Worm (Caenorhabditis elegans) whole organism, L1 larva: ENCODE measurements around the gene Y24D9A.6.

Source experiments
- C34B4.2 ChIP-seq: sonication (generic microtip); optimal IDR thresholded peaks from 2 replicates; lab custom pipeline; 2017; ENCODE audit warnings: mild to moderate bottlenecking, missing genetic modification characterization, missing compliant biosample characterization
- F16B12.6 ChIP-seq: fragments of 150-350 bp; optimal IDR thresholded peaks from 2 replicates; lab custom pipeline; 2014; ENCODE audit warnings: missing biosample characterization, missing genetic modification characterization
- alr-1 ChIP-seq: fragments of 200-800 bp; sonication (Bioruptor generic); optimal IDR thresholded peaks from 2 replicates; lab custom pipeline; 2018; ENCODE audit warnings: borderline replicate concordance, mild to moderate bottlenecking, missing genetic modification characterization, missing compliant biosample characterization
- blmp-1 ChIP-seq: fragments of 150-350 bp; optimal IDR thresholded peaks from 2 replicates; lab custom pipeline; 2014; ENCODE audit warnings: missing biosample characterization, missing genetic modification characterization
- ceh-63 ChIP-seq: fragments of 200-800 bp; sonication (Bioruptor generic); optimal IDR thresholded peaks from 2 replicates; lab custom pipeline; 2018; ENCODE audit warnings: mild to moderate bottlenecking, missing genetic modification characterization, missing compliant biosample characterization
- ceh-8 ChIP-seq: fragments of 200-800 bp; sonication (Bioruptor generic); optimal IDR thresholded peaks from 2 replicates; lab custom pipeline; 2018; ENCODE audit warnings: mild to moderate bottlenecking, missing genetic modification characterization, moderate library complexity, missing compliant biosample characterization
- ceh-88 ChIP-seq: fragments of 200-800 bp; sonication (Bioruptor generic); IDR thresholded peaks from 2 replicates; pipeline ENCODE4 v1.3.6; 2022; ENCODE audit warnings: missing genetic modification characterization, missing compliant biosample characterization
- ces-1 ChIP-seq: fragments of 150-350 bp; optimal IDR thresholded peaks from 2 replicates; lab custom pipeline; 2014; ENCODE audit warnings: missing biosample characterization, missing genetic modification reagents, missing genetic modification characterization
- efl-1 ChIP-seq, 4 experiments: fragments of 150-350 bp; optimal IDR thresholded peaks in 3 of 4; peaks in 1 of 4; 1 replicate in 1 of 4; 2 replicates in 3 of 4; lab custom pipeline; 2014; ENCODE audit warnings: missing biosample characterization in 2 of 4, missing genetic modification characterization in 2 of 4, missing genetic modification reagents in 2 of 4
- egl-13 ChIP-seq: sonication (generic microtip); optimal IDR thresholded peaks from 2 replicates; lab custom pipeline; 2016; ENCODE audit warnings: missing genotype, missing genetic modification reagents, missing genetic modification characterization, missing compliant biosample characterization
- egl-27 ChIP-seq, 2 experiments: fragments of 150-350 bp in 1 of 2; sonication (generic microtip); optimal IDR thresholded peaks; 3 replicates each; lab custom pipeline; 2017 to 2018; ENCODE audit warnings: missing biosample characterization in 2 of 2, missing genetic modification characterization in 2 of 2, missing genetic modification reagents in 2 of 2
- elt-2 ChIP-seq: sonication (generic microtip); optimal IDR thresholded peaks from 2 replicates; lab custom pipeline; 2016; ENCODE audit warnings: missing genetic modification characterization, mild to moderate bottlenecking, inconsistent platforms, missing compliant biosample characterization, missing genetic modification reagents
- elt-3 ChIP-seq, 6 experiments: fragments of 150-350 bp in 1 of 6; sonication (generic microtip); optimal IDR thresholded peaks; 2 replicates each; lab custom pipeline; 2017 to 2018; ENCODE audit warnings: missing biosample characterization in 6 of 6, missing genetic modification characterization in 6 of 6, inconsistent platforms in 1 of 6
- fkh-10 ChIP-seq: sonication (generic microtip); optimal IDR thresholded peaks from 2 replicates; lab custom pipeline; 2017; ENCODE audit warnings: missing biosample characterization, missing genetic modification reagents, missing genetic modification characterization
- fos-1 ChIP-seq: fragments of 150-350 bp; optimal IDR thresholded peaks from 2 replicates; lab custom pipeline; 2014; ENCODE audit warnings: missing biosample characterization, missing genetic modification characterization
- hlh-4 ChIP-seq: sonication (generic microtip); optimal IDR thresholded peaks from 2 replicates; lab custom pipeline; 2016; ENCODE audit warnings: mild to moderate bottlenecking, missing genetic modification characterization, missing compliant biosample characterization
- isw-1 ChIP-seq: fragments of 200-800 bp; sonication (Bioruptor generic); IDR thresholded peaks from 2 replicates; pipeline ENCODE4 v1.3.6; 2022; ENCODE audit warnings: missing genetic modification characterization, missing compliant biosample characterization
- jun-1 ChIP-seq: fragments of 150-350 bp; optimal IDR thresholded peaks from 2 replicates; lab custom pipeline; 2014; ENCODE audit warnings: missing biosample characterization, missing genetic modification reagents, missing genetic modification characterization
- lin-13 ChIP-seq: fragments of 150-350 bp; optimal IDR thresholded peaks from 2 replicates; lab custom pipeline; 2014; ENCODE audit warnings: missing biosample characterization, missing genetic modification reagents, missing genetic modification characterization
- lin-15B ChIP-seq: fragments of 150-350 bp; sonication (generic microtip); optimal IDR thresholded peaks from 3 replicates; lab custom pipeline; 2014; ENCODE audit warnings: missing biosample characterization, missing genetic modification characterization
- lir-3 ChIP-seq: sonication (generic microtip); optimal IDR thresholded peaks from 2 replicates; lab custom pipeline; 2016; ENCODE audit warnings: mild to moderate bottlenecking, missing genetic modification characterization, moderate library complexity, missing compliant biosample characterization; ENCODE audit not compliant: poor library complexity
- lsy-2 ChIP-seq, 2 experiments: fragments of 150-350 bp; optimal IDR thresholded peaks; 2 replicates each; lab custom pipeline; 2014; ENCODE audit warnings: missing biosample characterization in 2 of 2, missing genetic modification characterization in 2 of 2
- mab-9 ChIP-seq: fragments of 200-800 bp; sonication (Bioruptor generic); IDR thresholded peaks from 2 replicates; pipeline ENCODE4 v1.3.6; 2022; ENCODE audit warnings: missing genetic modification reagents, missing genetic modification characterization, missing compliant biosample characterization
- mdl-1 ChIP-seq, 2 experiments: fragments of 150-350 bp; optimal IDR thresholded peaks; 2 replicates each; lab custom pipeline; 2014 to 2017; ENCODE audit warnings: missing biosample characterization in 2 of 2, missing genetic modification characterization in 2 of 2, inconsistent platforms in 1 of 2
- nhr-20 ChIP-seq: sonication (generic microtip); optimal IDR thresholded peaks from 2 replicates; lab custom pipeline; 2016; ENCODE audit warnings: mild to moderate bottlenecking, missing genetic modification characterization, missing compliant biosample characterization
- nhr-28 ChIP-seq: fragments of 150-350 bp; optimal IDR thresholded peaks from 2 replicates; lab custom pipeline; 2014; ENCODE audit warnings: missing biosample characterization, missing genetic modification characterization
- nhr-47 ChIP-seq: sonication (generic microtip); optimal IDR thresholded peaks from 2 replicates; lab custom pipeline; 2016; ENCODE audit warnings: mild to moderate bottlenecking, missing genetic modification characterization, moderate library complexity, missing compliant biosample characterization
- nhr-71 ChIP-seq: sonication (generic microtip); optimal IDR thresholded peaks from 2 replicates; lab custom pipeline; 2016; ENCODE audit warnings: mild to moderate bottlenecking, missing genetic modification characterization, moderate library complexity, missing compliant biosample characterization
- nhr-85 ChIP-seq: sonication (generic microtip); peaks from one replicate; lab custom pipeline; 2016; ENCODE audit warnings: missing genetic modification characterization, inconsistent platforms, missing compliant biosample characterization
- nhr-90 ChIP-seq: sonication (generic microtip); optimal IDR thresholded peaks from 2 replicates; lab custom pipeline; 2016; ENCODE audit warnings: mild to moderate bottlenecking, missing genetic modification characterization, missing compliant biosample characterization; ENCODE audit not compliant: poor library complexity
- pag-3 ChIP-seq: sonication (generic microtip); optimal IDR thresholded peaks from 2 replicates; lab custom pipeline; 2017; ENCODE audit warnings: missing genetic modification characterization, mild to moderate bottlenecking, missing compliant biosample characterization, antibody characterized with exemption, borderline replicate concordance; ENCODE audit not compliant: insufficient read depth
- pax-3 ChIP-seq: fragments of 200-800 bp; sonication (Bioruptor generic); optimal IDR thresholded peaks from 2 replicates; lab custom pipeline; 2018; ENCODE audit warnings: mild to moderate bottlenecking, missing genetic modification characterization, moderate library complexity, missing compliant biosample characterization
- pqm-1 ChIP-seq: sonication (generic microtip); optimal IDR thresholded peaks from 3 replicates; lab custom pipeline; 2017; ENCODE audit warnings: missing biosample characterization, missing genetic modification characterization
- rnt-1 ChIP-seq: sonication (generic microtip); optimal IDR thresholded peaks from 2 replicates; lab custom pipeline; 2016; ENCODE audit warnings: mild to moderate bottlenecking, missing genetic modification characterization, moderate library complexity, missing compliant biosample characterization
- snpc-4 ChIP-seq: fragments of 150-350 bp; optimal IDR thresholded peaks from 2 replicates; lab custom pipeline; 2014; ENCODE audit warnings: missing biosample characterization, missing genetic modification characterization
- snu-23 ChIP-seq: sonication (generic microtip); optimal IDR thresholded peaks from 2 replicates; lab custom pipeline; 2016; ENCODE audit warnings: missing genetic modification characterization, missing compliant biosample characterization
- sptf-1 ChIP-seq: fragments of 150-350 bp; optimal IDR thresholded peaks from 2 replicates; lab custom pipeline; 2014; ENCODE audit warnings: missing biosample characterization, missing genetic modification characterization
- tlp-1 ChIP-seq: fragments of 150-350 bp; optimal IDR thresholded peaks from 2 replicates; lab custom pipeline; 2014; ENCODE audit warnings: missing biosample characterization, missing genetic modification characterization
- unc-130 ChIP-seq: fragments of 150-350 bp; optimal IDR thresholded peaks from 2 replicates; lab custom pipeline; 2017; ENCODE audit warnings: missing biosample characterization, missing genetic modification characterization, inconsistent platforms
- unc-30 ChIP-seq: sonication (generic microtip); optimal IDR thresholded peaks from 2 replicates; lab custom pipeline; 2017; ENCODE audit warnings: missing biosample characterization, missing genetic modification characterization
- unc-98 ChIP-seq: fragments of 200-800 bp; sonication (Bioruptor generic); IDR thresholded peaks from 2 replicates; pipeline ENCODE4 v1.3.6; 2022; ENCODE audit warnings: missing genetic modification characterization, missing compliant biosample characterization
- xbp-1 ChIP-seq: sonication (generic microtip); optimal IDR thresholded peaks from 2 replicates; lab custom pipeline; 2016; ENCODE audit warnings: missing genetic modification characterization, missing compliant biosample characterization
- zip-4 ChIP-seq: fragments of 200-800 bp; sonication (Bioruptor generic); optimal IDR thresholded peaks from 2 replicates; lab custom pipeline; 2018; ENCODE audit warnings: mild to moderate bottlenecking, missing genetic modification characterization, moderate library complexity, missing compliant biosample characterization

Y24D9A.6 gene

DNA sequence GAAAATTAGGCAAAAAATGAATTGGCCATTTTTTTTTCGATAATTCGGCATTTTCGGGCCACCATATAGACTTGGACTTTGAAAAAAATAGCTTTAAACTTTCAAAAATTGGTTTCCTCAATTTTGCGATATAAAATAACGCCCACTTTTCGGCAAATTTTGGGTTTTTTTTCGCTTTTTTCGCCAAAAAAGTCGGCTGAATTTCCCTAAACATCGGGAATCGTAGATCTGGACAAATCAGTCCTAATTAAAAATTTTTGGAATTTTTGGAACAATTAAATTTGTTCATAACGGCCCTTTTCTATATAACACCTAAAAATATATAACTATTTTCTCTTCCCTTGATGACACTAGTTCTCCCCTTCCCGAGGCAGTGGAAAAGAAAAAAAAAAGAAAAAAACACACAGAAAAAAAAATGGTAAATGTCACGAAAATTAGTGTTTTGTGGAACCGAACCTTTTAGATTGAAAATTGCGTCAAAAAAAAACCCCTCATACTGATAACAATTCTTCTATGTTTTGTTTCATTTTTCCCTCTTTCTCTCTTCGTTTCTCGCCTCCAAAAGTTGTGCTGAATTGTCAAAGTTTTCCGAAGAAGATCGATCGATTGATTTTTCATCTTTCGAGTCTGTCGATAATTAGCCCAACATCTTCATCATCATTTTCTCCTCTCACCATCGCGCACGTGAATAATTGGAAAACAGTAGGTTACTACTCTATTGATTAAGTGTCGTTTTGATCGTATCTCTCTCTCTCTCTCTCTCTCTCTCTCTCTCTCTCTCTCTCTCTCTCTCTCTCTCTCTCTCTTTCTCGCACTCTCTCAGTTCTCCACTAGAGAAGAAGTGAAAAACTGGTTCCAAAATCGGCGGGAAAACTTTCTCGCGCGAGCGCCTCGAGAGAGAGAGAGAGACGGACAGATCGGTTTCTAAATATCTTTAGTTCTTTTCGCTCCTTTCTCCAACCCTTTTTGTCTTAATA lies at the start of gene Y24D9A.6 (continued):
- TF ChIP-seq ceh-88 (0 out of 2 replicates have a peak, but pooled peaks have one; percentile 43), fos-1 (tag; lab: Kevin White, UChicago) (peak; percentile 55), nhr-28 (tag; lab: Kevin White, UChicago) (no peak), ces-1 (GFP tag; lab: Kevin White, UChicago) (no peak), lsy-2 (tag; optimal IDR thresholded peaks at IDR 0.05; lab: Kevin White, UChicago) (peak; percentile 72 to 81), unc-30 (tag; lab: Kevin White, UChicago) (no peak), isw-1 (GFP tag; lab: Robert Waterston, UW) (no peak), sptf-1 (tag; lab: Kevin White, UChicago) (no peak), unc-130 (tag; lab: Kevin White, UChicago) (peak; percentile 17), F16B12.6 (no peak), nhr-71 (tag; lab: Kevin White, UChicago) (peak; percentile 88), ceh-8 (GFP tag; lab: Kevin White, UChicago) (no peak), mdl-1 (tag; optimal IDR thresholded peaks at IDR 0.05; lab: Kevin White, UChicago) (peak; percentile 10 to 63), xbp-1 (tag; lab: Kevin White, UChicago) (peak; percentile 28), blmp-1 (tag; lab: Kevin White, UChicago) (peak; percentile 98), ceh-63 (GFP tag; lab: Kevin White, UChicago) (no peak), jun-1 (peak; percentile 42), alr-1 (tag; lab: Kevin White, UChicago) (no peak), C34B4.2 (no peak), lin-15B (tag; lab: Kevin White, UChicago) (no peak), nhr-20 (tag; lab: Kevin White, UChicago) (peak; percentile 84), rnt-1 (tag; lab: Kevin White, UChicago) (peak; percentile 49), nhr-47 (peak; percentile 84), unc-98 (GFP tag; lab: Robert Waterston, UW) (no peak), egl-13 (no peak), pag-3 (tag; lab: Kevin White, UChicago) (no peak)

DNA sequence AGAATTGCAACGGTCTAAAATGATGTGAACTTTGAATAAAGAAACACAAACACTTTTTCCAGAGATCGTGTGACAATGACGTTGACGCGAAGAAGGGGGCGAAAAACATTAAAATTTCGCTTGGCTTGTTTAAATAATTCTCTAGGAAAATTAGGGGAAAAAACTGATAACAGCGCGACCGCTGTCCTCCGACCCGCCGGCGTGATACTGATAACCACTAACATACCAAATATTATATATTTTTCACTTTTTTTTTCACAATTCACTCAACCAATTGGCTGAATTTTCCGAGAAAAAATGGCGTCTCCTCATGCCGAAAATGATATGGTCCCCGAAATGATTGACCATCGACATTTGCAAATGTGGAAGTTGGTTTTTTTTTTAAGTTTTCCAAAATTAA lies 49.6 kb upstream of the Y24D9A.6 start:
- TF ChIP-seq nhr-90 (tag; lab: Kevin White, UChicago), result peak; percentile 45
- TF ChIP-seq nhr-47, result peak; percentile 20
- no peak for TF ChIP-seq mab-9 (GFP tag; lab: Robert Waterston, UW)
- peak; percentile 11 for TF ChIP-seq nhr-20 (tag; lab: Kevin White, UChicago)
- no peak for TF ChIP-seq fkh-10 (GFP tag; lab: Kevin White, UChicago)
- TF ChIP-seq hlh-4, result no peak
- TF ChIP-seq elt-3 (tag; optimal IDR thresholded peaks at IDR 0.05; lab: Kevin White, UChicago), result peak in 1 of 6 experiments; percentile 10
- TF ChIP-seq blmp-1 (tag; lab: Kevin White, UChicago), result peak; percentile 3
- peak; percentile 6 for TF ChIP-seq pax-3
- peak; percentile 44 for TF ChIP-seq nhr-71 (tag; lab: Kevin White, UChicago)
- peak; percentile 4 for TF ChIP-seq nhr-85
- TF ChIP-seq elt-2, result peak; percentile 41

DNA sequence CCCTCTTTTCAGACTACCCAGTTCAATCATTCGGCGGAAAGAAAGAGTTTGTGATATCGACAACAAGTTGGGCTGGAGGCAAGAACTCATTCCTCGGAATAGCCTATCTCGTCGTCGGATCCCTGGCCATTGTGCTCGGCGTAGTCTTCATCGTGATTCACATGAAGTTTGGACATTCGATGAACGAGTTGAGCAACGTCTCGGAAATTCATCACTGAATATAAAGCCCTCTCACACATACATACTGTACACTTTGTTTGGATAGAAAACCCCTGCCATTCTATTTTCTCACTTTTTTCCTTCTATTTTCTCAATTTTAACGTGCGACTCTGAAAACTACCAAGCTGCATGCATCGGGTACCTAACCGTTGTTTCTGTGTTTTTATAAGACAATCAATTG lies 49.2 kb upstream of the Y24D9A.6 start, which contains the start of gene R08C7.12:
R08C7.12 (plus strand) TSS at position 301 of the 400 bp plus-strand sequence.
- TF ChIP-seq ceh-8 (GFP tag; lab: Kevin White, UChicago) (no peak), tlp-1 (tag; lab: Kevin White, UChicago) (no peak), C34B4.2 (no peak), lin-15B (tag; lab: Kevin White, UChicago) (no peak), ceh-63 (GFP tag; lab: Kevin White, UChicago) (no peak), zip-4 (GFP tag; lab: Kevin White, UChicago) (no peak), blmp-1 (tag; lab: Kevin White, UChicago) (no peak), efl-1 (optimal IDR thresholded peaks at IDR 0.05; lab: Kevin White, UChicago) (no peak), efl-1 (GFP tag; optimal IDR thresholded peaks at IDR 0.05 in 1 of 2; lab: Kevin White, UChicago) (no peak), lin-13 (GFP tag; lab: Kevin White, UChicago) (no peak), lir-3 (tag; lab: Kevin White, UChicago) (no peak), pqm-1 (tag; lab: Kevin White, UChicago) (no peak), egl-27 (tag; optimal IDR thresholded peaks at IDR 0.05; lab: Kevin White, UChicago) (no peak), snu-23 (no peak), snpc-4 (no peak)
- TF ChIP-seq, all 84 proteins: peak for 0
